Worm (Caenorhabditis elegans): ENCODE measurements around the gene frm-8.

The frm-8 gene

DNA sequence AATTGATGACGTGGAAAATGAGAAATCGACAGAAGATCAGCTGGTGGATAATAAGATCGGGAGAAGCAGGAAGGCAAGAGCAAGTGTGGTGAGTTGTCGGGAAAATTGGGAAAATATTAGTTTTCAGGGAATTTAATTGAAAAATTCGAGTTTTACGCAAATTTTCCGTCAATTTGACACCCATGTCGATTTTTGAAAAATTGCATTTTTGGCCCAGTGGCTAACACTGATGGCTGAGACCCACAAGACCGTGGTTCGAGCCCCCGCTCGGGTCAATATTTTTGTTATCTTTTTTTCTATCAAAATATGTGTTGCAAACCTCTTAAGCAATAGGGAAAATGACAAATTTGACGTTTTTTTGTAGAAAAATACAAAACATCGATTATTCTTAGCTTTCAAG, 30.4 kb downstream of the frm-8 start:
- TF ChIP-seq elt-1 (tag; optimal IDR thresholded peaks at IDR 0.05; ENCODE audit: borderline replicate concordance, insufficient read depth) (no peak), pha-4 (tag; optimal IDR thresholded peaks at IDR 0.05) (no peak), ceh-39 (tag; optimal IDR thresholded peaks at IDR 0.05) (no peak), bed-3 (GFP tag; optimal IDR thresholded peaks at IDR 0.05) (no peak), flh-1 (GFP tag; optimal IDR thresholded peaks at IDR 0.05) (no peak), drap-1 (GFP tag; optimal IDR thresholded peaks at IDR 0.05) (no peak), ces-1 (GFP tag; optimal IDR thresholded peaks at IDR 0.05) (no peak), lin-32 (GFP tag; optimal IDR thresholded peaks at IDR 0.05) (no peak), hlh-1 (tag; optimal IDR thresholded peaks at IDR 0.05) (no peak), unc-62 (GFP tag; optimal IDR thresholded peaks at IDR 0.05) (no peak)

ce11 chrIII:3185980-3186379, 33.0 kb downstream of the frm-8 start, which contains the start of gene mks-1:
TSS of gene mks-1 (plus strand) at chrIII:3186280.
- no peak for TF ChIP-seq unc-62 (GFP tag; optimal IDR thresholded peaks at IDR 0.05)
- no peak for TF ChIP-seq ceh-43 (GFP tag; optimal IDR thresholded peaks at IDR 0.05)
- TF ChIP-seq mep-1 (tag; optimal IDR thresholded peaks at IDR 0.05), result no peak
- TF ChIP-seq nhr-12 (tag; optimal IDR thresholded peaks at IDR 0.05), result no peak
- TF ChIP-seq mls-2 (tag; optimal IDR thresholded peaks at IDR 0.05), result no peak
- TF ChIP-seq cnd-1 (tag; optimal IDR thresholded peaks at IDR 0.05), result no peak
- TF ChIP-seq pha-4 (tag; optimal IDR thresholded peaks at IDR 0.05), result no peak
- TF ChIP-seq elt-1 (tag; optimal IDR thresholded peaks at IDR 0.05; ENCODE audit: borderline replicate concordance, insufficient read depth), result no peak
- no peak for TF ChIP-seq blmp-1 (tag; optimal IDR thresholded peaks at IDR 0.05)
- no peak for TF ChIP-seq ces-1 (GFP tag; optimal IDR thresholded peaks at IDR 0.05)
- TF ChIP-seq bed-3 (GFP tag; optimal IDR thresholded peaks at IDR 0.05), result no peak
- TF ChIP-seq hlh-1 (tag; optimal IDR thresholded peaks at IDR 0.05), result no peak
- no peak for TF ChIP-seq unc-39 (tag; optimal IDR thresholded peaks at IDR 0.05)

DNA sequence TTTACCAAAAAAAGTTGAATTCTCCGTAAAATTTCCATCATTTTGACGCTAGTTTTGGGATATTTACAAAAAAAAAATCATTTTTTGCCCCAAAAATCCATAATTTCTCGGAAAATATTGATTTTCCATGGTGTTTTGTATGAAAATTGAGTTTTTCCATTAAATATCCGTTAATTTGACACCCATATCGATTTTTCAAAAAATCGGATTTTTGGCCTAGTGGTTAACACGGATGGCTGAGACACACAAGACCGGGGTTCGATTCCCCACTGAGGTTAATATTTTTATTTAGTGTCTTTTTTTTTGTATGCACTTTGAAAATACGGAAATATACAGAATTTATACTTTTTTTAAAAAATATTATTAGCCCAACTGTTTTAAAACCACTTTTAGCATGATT, 33.7 kb downstream of the frm-8 start:
- TF ChIP-seq unc-62 (GFP tag; optimal IDR thresholded peaks at IDR 0.05) (no peak), sptf-1 (tag; optimal IDR thresholded peaks at IDR 0.05) (no peak), snpc-4 (tag; optimal IDR thresholded peaks at IDR 0.05) (no peak), unc-39 (tag; optimal IDR thresholded peaks at IDR 0.05) (no peak), nhr-28 (tag; optimal IDR thresholded peaks at IDR 0.05) (no peak), drap-1 (GFP tag; optimal IDR thresholded peaks at IDR 0.05) (no peak), nhr-76 (tag; optimal IDR thresholded peaks at IDR 0.05) (no peak), nhr-12 (tag; optimal IDR thresholded peaks at IDR 0.05) (no peak), pha-4 (tag; optimal IDR thresholded peaks at IDR 0.05) (no peak), ham-2 (GFP tag; optimal IDR thresholded peaks at IDR 0.05) (no peak), ceh-43 (GFP tag; optimal IDR thresholded peaks at IDR 0.05) (no peak), hlh-1 (tag; optimal IDR thresholded peaks at IDR 0.05) (no peak), cnd-1 (tag; optimal IDR thresholded peaks at IDR 0.05) (no peak), ztf-11 (tag; optimal IDR thresholded peaks at IDR 0.05) (no peak), unc-120 (tag; optimal IDR thresholded peaks at IDR 0.05; ENCODE audit: poor library complexity, severe bottlenecking) (no peak)

ce11 chrIII:3183377-3183776, 35.6 kb downstream of the frm-8 start, which contains the start of gene lmtr-5:
TSS of gene lmtr-5 (plus strand) at chrIII:3183677.
- TF ChIP-seq elt-1 (tag; optimal IDR thresholded peaks at IDR 0.05; ENCODE audit: borderline replicate concordance, insufficient read depth) (no peak), drap-1 (GFP tag; optimal IDR thresholded peaks at IDR 0.05) (no peak), lin-13 (tag; optimal IDR thresholded peaks at IDR 0.05) (no peak), mab-5 (tag; optimal IDR thresholded peaks at IDR 0.05) (no peak), ceh-43 (GFP tag; optimal IDR thresholded peaks at IDR 0.05) (no peak), nhr-237 (tag; optimal IDR thresholded peaks at IDR 0.05) (no peak), cnd-1 (tag; optimal IDR thresholded peaks at IDR 0.05) (no peak), pha-4 (tag; optimal IDR thresholded peaks at IDR 0.05) (no peak), ham-2 (GFP tag; optimal IDR thresholded peaks at IDR 0.05) (no peak), zip-8 (tag; optimal IDR thresholded peaks at IDR 0.05) (no peak)

DNA sequence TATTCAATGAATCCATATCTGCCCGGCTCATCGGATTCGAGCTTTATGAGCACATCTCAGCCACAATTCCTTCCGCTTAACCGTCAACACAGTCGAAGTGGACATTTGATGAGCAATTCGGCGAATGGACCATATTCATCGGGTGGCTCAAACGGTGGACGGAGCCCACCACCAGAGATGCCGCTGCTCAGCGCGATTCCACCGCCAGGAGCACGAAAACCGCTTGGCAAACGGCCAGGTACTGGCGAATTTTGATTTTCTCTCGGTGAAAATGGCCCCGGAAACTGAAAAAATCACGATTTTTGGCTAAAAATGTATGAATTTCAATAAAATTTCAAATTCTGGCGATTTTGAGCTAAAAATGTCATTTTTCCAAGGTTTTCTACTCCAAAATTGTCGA, 39.1 kb downstream of the frm-8 start:
- TF ChIP-seq unc-120 (tag; optimal IDR thresholded peaks at IDR 0.05; ENCODE audit: poor library complexity, severe bottlenecking), result no peak
- no peak for TF ChIP-seq elt-1 (tag; optimal IDR thresholded peaks at IDR 0.05; ENCODE audit: borderline replicate concordance, insufficient read depth)
- no peak for TF ChIP-seq sem-2 (GFP tag; optimal IDR thresholded peaks at IDR 0.05)
- TF ChIP-seq mep-1 (tag; optimal IDR thresholded peaks at IDR 0.05), result no peak
- no peak for TF ChIP-seq ceh-83 (GFP tag; optimal IDR thresholded peaks at IDR 0.05)
- TF ChIP-seq zip-8 (tag; optimal IDR thresholded peaks at IDR 0.05), result no peak
- no peak for TF ChIP-seq snpc-4 (tag; optimal IDR thresholded peaks at IDR 0.05)
- no peak for TF ChIP-seq mls-2 (tag; optimal IDR thresholded peaks at IDR 0.05)
- TF ChIP-seq unc-62 (GFP tag; optimal IDR thresholded peaks at IDR 0.05), result no peak
- TF ChIP-seq ceh-43 (GFP tag; optimal IDR thresholded peaks at IDR 0.05), result no peak
- TF ChIP-seq tbx-8 (GFP tag; optimal IDR thresholded peaks at IDR 0.05), result no peak
- no peak for TF ChIP-seq unc-39 (tag; optimal IDR thresholded peaks at IDR 0.05)

Measured in whole organism, mixed stage, embryonic.